Worm (Caenorhabditis elegans): ENCODE data around the gene R08C7.5.

R08C7.5 gene

ce11 chrIV:4405126-4405525 is 24.9 kb upstream of the R08C7.5 start, which contains the start of gene Y24D9A.7:
Gene Y24D9A.7 (minus strand): TSS chrIV:4405171.
- TF ChIP-seq nhr-71 (tag; optimal IDR thresholded peaks at IDR 0.05) (peak; percentile 61), pag-3 (tag; optimal IDR thresholded peaks at IDR 0.05; ENCODE audit: borderline replicate concordance, insufficient read depth) (no peak), lir-3 (tag; optimal IDR thresholded peaks at IDR 0.05; ENCODE audit: poor library complexity) (no peak), unc-30 (tag; optimal IDR thresholded peaks at IDR 0.05) (no peak), fkh-8 (tag; optimal IDR thresholded peaks at IDR 0.05) (no peak), nhr-84 (tag; optimal IDR thresholded peaks at IDR 0.05) (no peak), ceh-90 (tag; optimal IDR thresholded peaks at IDR 0.05) (no peak), ceh-8 (GFP tag; optimal IDR thresholded peaks at IDR 0.05) (no peak), sptf-1 (tag; optimal IDR thresholded peaks at IDR 0.05) (no peak), fkh-10 (GFP tag; optimal IDR thresholded peaks at IDR 0.05) (no peak), lin-15B (tag; optimal IDR thresholded peaks at IDR 0.05) (no peak), ceh-82 (tag; optimal IDR thresholded peaks at IDR 0.05) (no peak), C34B4.2 (tag; optimal IDR thresholded peaks at IDR 0.05) (no peak), lin-14 (GFP tag; optimal IDR thresholded peaks at IDR 0.05) (peak; percentile 57), zag-1 (tag; optimal IDR thresholded peaks at IDR 0.05) (no peak), mep-1 (tag; optimal IDR thresholded peaks at IDR 0.05) (peak; percentile 21), isw-1 (GFP tag; IDR thresholded peaks at IDR 0.05) (no peak), fkh-4 (tag; optimal IDR thresholded peaks at IDR 0.05; ENCODE audit: borderline replicate concordance) (no peak), unc-62 (GFP tag; optimal IDR thresholded peaks at IDR 0.05) (no peak), ztf-11 (tag; optimal IDR thresholded peaks at IDR 0.05) (no peak), nhr-28 (tag; optimal IDR thresholded peaks at IDR 0.05) (no peak), hpl-2 (GFP tag; optimal IDR thresholded peaks at IDR 0.05) (no peak), mab-9 (GFP tag; IDR thresholded peaks at IDR 0.05) (no peak), sox-4 (tag; optimal IDR thresholded peaks at IDR 0.05) (no peak), ztf-4 (tag; optimal IDR thresholded peaks at IDR 0.05) (peak; percentile 55), dpl-1 (GFP tag; optimal IDR thresholded peaks at IDR 0.05) (peak in 2 of 3 experiments; percentile 7 to 12), swsn-7 (tag; optimal IDR thresholded peaks at IDR 0.05) (no peak), egl-13 (tag; optimal IDR thresholded peaks at IDR 0.05) (no peak), fos-1 (tag; optimal IDR thresholded peaks at IDR 0.05) (no peak), unc-86 (tag; optimal IDR thresholded peaks at IDR 0.05) (no peak), snpc-4 (tag; optimal IDR thresholded peaks at IDR 0.05) (no peak), tbx-2 (tag; optimal IDR thresholded peaks at IDR 0.05) (no peak), egl-27 (tag; optimal IDR thresholded peaks at IDR 0.05) (no peak), lsy-2 (tag; optimal IDR thresholded peaks at IDR 0.05) (peak in 1 of 2 experiments; percentile 3), dsc-1 (tag; optimal IDR thresholded peaks at IDR 0.05) (peak; percentile 19), mdl-1 (tag; optimal IDR thresholded peaks at IDR 0.05) (no peak), nhr-19 (GFP tag; conservative IDR thresholded peaks at IDR 0.05) (no peak), lin-13 (GFP tag; optimal IDR thresholded peaks at IDR 0.05) (no peak), F16B12.6 (tag; optimal IDR thresholded peaks at IDR 0.05) (no peak), lin-35 (GFP tag; optimal IDR thresholded peaks at IDR 0.05) (peak in 1 of 2 experiments; percentile 43), hlh-17 (GFP tag; optimal IDR thresholded peaks at IDR 0.05; ENCODE audit: borderline replicate concordance) (no peak), nhr-20 (tag; optimal IDR thresholded peaks at IDR 0.05) (peak; percentile 22), unc-98 (GFP tag; IDR thresholded peaks at IDR 0.05) (no peak), nhr-90 (tag; optimal IDR thresholded peaks at IDR 0.05; ENCODE audit: poor library complexity) (no peak), vab-15 (tag; optimal IDR thresholded peaks at IDR 0.05) (no peak), elt-2 (tag; optimal IDR thresholded peaks at IDR 0.05) (no peak), blmp-1 (tag; optimal IDR thresholded peaks at IDR 0.05) (peak; percentile 10), snu-23 (GFP tag; optimal IDR thresholded peaks at IDR 0.05) (peak; percentile 27), ceh-63 (GFP tag; optimal IDR thresholded peaks at IDR 0.05) (no peak), nhr-76 (tag; optimal IDR thresholded peaks at IDR 0.05) (no peak), aha-1 (tag; optimal IDR thresholded peaks at IDR 0.05) (no peak), ama-1 (optimal IDR thresholded peaks at IDR 0.05) (no peak), efl-3 (GFP tag; optimal IDR thresholded peaks at IDR 0.05) (no peak)

Data from whole organism, L1 larva.